Fruit fly (Drosophila melanogaster) whole organism, embryonic: Measurements from ENCODE around the gene VGlut.
A peak's percentile ranks its signal among the peaks of the same experiment; 100 is the strongest.

Experiments
- CG10366 ChIP-seq: fragments of 200-800 bp; sonication (Bioruptor generic); IDR thresholded peaks from 2 replicates; pipeline ENCODE4 v1.3.6; 2022; ENCODE audit warnings: missing biosample characterization, missing genetic modification characterization
- CG10959 ChIP-seq: fragments of 200-800 bp; sonication (Bioruptor generic); IDR thresholded peaks from 2 replicates; pipeline ENCODE4 v1.3.6; 2022; ENCODE audit warnings: missing biosample characterization, missing genetic modification characterization
- CG11723 ChIP-seq: fragments of 200-800 bp; sonication (Bioruptor generic); optimal IDR thresholded peaks from 2 replicates; lab custom pipeline; 2017; ENCODE audit warnings: missing biosample characterization, mild to moderate bottlenecking, missing genetic modification characterization
- CG14710 ChIP-seq: fragments of 200-800 bp; sonication (Bioruptor generic); optimal IDR thresholded peaks from 3 replicates; lab custom pipeline; 2019; ENCODE audit warnings: missing biosample characterization, mild to moderate bottlenecking, missing genetic modification characterization, moderate library complexity
- CG15073 ChIP-seq: fragments of 200-800 bp; sonication (Bioruptor generic); optimal IDR thresholded peaks from 2 replicates; lab custom pipeline; 2016; ENCODE audit warnings: missing biosample characterization, missing genetic modification characterization
- CG17802 ChIP-seq: fragments of 200-800 bp; sonication (Bioruptor generic); optimal IDR thresholded peaks from 2 replicates; lab custom pipeline; 2018; ENCODE audit warnings: missing biosample characterization, mild to moderate bottlenecking, missing genetic modification characterization, moderate library complexity
- CG31388 ChIP-seq: fragments of 200-800 bp; sonication (Bioruptor generic); optimal IDR thresholded peaks from 2 replicates; lab custom pipeline; 2016; ENCODE audit warnings: missing biosample characterization, missing genetic modification characterization
- CG3281 ChIP-seq: fragments of 200-800 bp; sonication (Bioruptor generic); optimal IDR thresholded peaks from 3 replicates; lab custom pipeline; 2017; ENCODE audit warnings: missing biosample characterization, mild to moderate bottlenecking, missing genetic modification characterization
- CG33213 ChIP-seq: fragments of 200-800 bp; sonication (Bioruptor generic); optimal IDR thresholded peaks from 3 replicates; lab custom pipeline; 2016; ENCODE audit warnings: missing biosample characterization, missing genetic modification characterization
- CG34422 ChIP-seq: fragments of 200-800 bp; sonication (Bioruptor generic); IDR thresholded peaks from 3 replicates; pipeline ENCODE4 v1.3.6; 2022; ENCODE audit warnings: missing biosample characterization, missing genetic modification characterization
- CG43689 ChIP-seq: fragments of 200-800 bp; sonication (Bioruptor generic); IDR thresholded peaks from 2 replicates; pipeline ENCODE4 v1.3.6; 2022; ENCODE audit warnings: missing biosample characterization, missing genetic modification characterization
- CG4404 ChIP-seq: fragments of 200-800 bp; sonication (Bioruptor generic); IDR thresholded peaks from 2 replicates; pipeline ENCODE4 v1.3.6; 2022; ENCODE audit warnings: missing biosample characterization, missing genetic modification characterization
- CG5245 ChIP-seq: fragments of 200-800 bp; sonication (Bioruptor generic); optimal IDR thresholded peaks from 3 replicates; lab custom pipeline; 2016; ENCODE audit warnings: missing biosample characterization, missing genetic modification characterization
- CG6854 ChIP-seq: fragments of 200-800 bp; sonication (Bioruptor generic); optimal IDR thresholded peaks from 3 replicates; lab custom pipeline; 2017; ENCODE audit warnings: missing biosample characterization, mild to moderate bottlenecking, missing genetic modification characterization
- CG9932 ChIP-seq: fragments of 200-800 bp; sonication (Bioruptor generic); IDR thresholded peaks from 2 replicates; pipeline ENCODE4 v1.3.6; 2022; ENCODE audit warnings: missing biosample characterization, missing genetic modification characterization
- Camta ChIP-seq: fragments of 200-800 bp; sonication (Bioruptor generic); optimal IDR thresholded peaks from 2 replicates; lab custom pipeline; 2016; ENCODE audit warnings: missing biosample characterization, missing genetic modification characterization
- Dbx ChIP-seq: fragments of 200-800 bp; sonication (Bioruptor generic); IDR thresholded peaks from 3 replicates; pipeline ENCODE4 v1.3.6; 2022; ENCODE audit warnings: missing biosample characterization, missing genetic modification characterization
- Dfd ChIP-seq, 2 experiments: fragments of >200 bp; optimal IDR thresholded peaks; 2 replicates each; lab custom pipeline; 2017; ENCODE audit warnings: missing biosample characterization in 2 of 2, missing genetic modification characterization in 2 of 2
- Dip2 ChIP-seq: fragments of 200-800 bp; sonication (Bioruptor generic); IDR thresholded peaks from 2 replicates; pipeline ENCODE4 v1.3.6; 2022; ENCODE audit warnings: missing biosample characterization, missing genetic modification characterization
- E2f2 ChIP-seq: fragments of 200-800 bp; sonication (Bioruptor generic); IDR thresholded peaks from 2 replicates; pipeline ENCODE4 v1.3.6; 2022; ENCODE audit warnings: missing biosample characterization, missing genetic modification characterization
- Fer3 ChIP-seq: fragments of 200-800 bp; sonication (Bioruptor generic); optimal IDR thresholded peaks from 2 replicates; lab custom pipeline; 2018; ENCODE audit warnings: missing biosample characterization, mild to moderate bottlenecking, missing genetic modification characterization, moderate library complexity
- Meics ChIP-seq: fragments of 200-800 bp; sonication (Bioruptor generic); optimal IDR thresholded peaks from 2 replicates; lab custom pipeline; 2017; ENCODE audit warnings: missing biosample characterization, mild to moderate bottlenecking, missing genetic modification characterization
- Myb ChIP-seq: fragments of 200-800 bp; sonication (Bioruptor generic); optimal IDR thresholded peaks from 2 replicates; lab custom pipeline; 2016; ENCODE audit warnings: missing biosample characterization, missing genetic modification characterization
- Neu2 ChIP-seq: fragments of 200-800 bp; sonication (Bioruptor generic); optimal IDR thresholded peaks from 3 replicates; lab custom pipeline; 2016; ENCODE audit warnings: missing biosample characterization, missing genetic modification characterization, borderline replicate concordance
- Sry-δ ChIP-seq: fragments of 200-800 bp; sonication (Bioruptor generic); optimal IDR thresholded peaks from 2 replicates; lab custom pipeline; 2016; ENCODE audit warnings: missing biosample characterization, missing genetic modification characterization
- Taf1 ChIP-seq: fragments of 200-800 bp; sonication (Bioruptor generic); IDR thresholded peaks from 2 replicates; pipeline ENCODE4 v1.3.6; 2022; ENCODE audit warnings: missing biosample characterization, missing genetic modification characterization
- Usf ChIP-seq: fragments of 200-800 bp; sonication (Bioruptor generic); optimal IDR thresholded peaks from 2 replicates; lab custom pipeline; 2017; ENCODE audit warnings: missing genotype, missing biosample characterization, missing genetic modification characterization
- bsh ChIP-seq, 2 experiments: fragments of 200-800 bp; sonication (Bioruptor generic); optimal IDR thresholded peaks; 2 replicates each; lab custom pipeline; 2017 to 2018; ENCODE audit warnings: mild to moderate bottlenecking in 2 of 2, missing biosample characterization in 2 of 2, missing genetic modification characterization in 2 of 2, moderate library complexity in 1 of 2
- cad ChIP-seq: fragments of >200 bp; optimal IDR thresholded peaks from 2 replicates; lab custom pipeline; 2017; ENCODE audit warnings: missing biosample characterization, missing genetic modification characterization
- caup ChIP-seq: fragments of 200-800 bp; sonication (Bioruptor generic); optimal IDR thresholded peaks from 3 replicates; lab custom pipeline; 2017; ENCODE audit warnings: missing biosample characterization, mild to moderate bottlenecking, missing genetic modification characterization, moderate library complexity; ENCODE audit not compliant: severe bottlenecking
- croc ChIP-seq: fragments of 200-800 bp; sonication (Bioruptor generic); conservative IDR thresholded peaks from 3 replicates; pipeline ENCODE4 v1.3.6; 2022; ENCODE audit warnings: missing biosample characterization, missing genetic modification characterization
- gem ChIP-seq: fragments of 200-800 bp; sonication (Bioruptor generic); optimal IDR thresholded peaks from 2 replicates; lab custom pipeline; 2019; ENCODE audit warnings: missing biosample characterization, mild to moderate bottlenecking, missing genetic modification characterization, moderate library complexity
- gfzf ChIP-seq: fragments of 200-800 bp; sonication (Bioruptor generic); optimal IDR thresholded peaks from 2 replicates; lab custom pipeline; 2016; ENCODE audit warnings: missing biosample characterization, mild to moderate bottlenecking, missing genetic modification characterization, moderate library complexity
- gsb-n ChIP-seq: fragments of 200-800 bp; sonication (Bioruptor generic); optimal IDR thresholded peaks from 3 replicates; lab custom pipeline; 2018; ENCODE audit warnings: missing biosample characterization, mild to moderate bottlenecking, missing genetic modification characterization
- her ChIP-seq: fragments of 200-800 bp; sonication (Bioruptor generic); optimal IDR thresholded peaks from 2 replicates; lab custom pipeline; 2016; ENCODE audit warnings: missing biosample characterization, missing genetic modification characterization
- kni ChIP-seq: fragments of 200-800 bp; sonication (Bioruptor generic); optimal IDR thresholded peaks from 3 replicates; lab custom pipeline; 2017; ENCODE audit warnings: mild to moderate bottlenecking, missing biosample characterization, missing genetic modification reagents, missing genetic modification characterization
- mirr ChIP-seq: fragments of 200-800 bp; sonication (Bioruptor generic); optimal IDR thresholded peaks from 3 replicates; lab custom pipeline; 2018; ENCODE audit warnings: missing biosample characterization, mild to moderate bottlenecking, missing genetic modification characterization
- nmo ChIP-seq: fragments of 200-800 bp; sonication (Bioruptor generic); optimal IDR thresholded peaks from 2 replicates; lab custom pipeline; 2018; ENCODE audit warnings: missing biosample characterization, mild to moderate bottlenecking, missing genetic modification characterization, moderate library complexity
- odd ChIP-seq: fragments of 200-800 bp; sonication (Bioruptor generic); optimal IDR thresholded peaks from 2 replicates; lab custom pipeline; 2017; ENCODE audit warnings: missing biosample characterization, mild to moderate bottlenecking, missing genetic modification characterization
- pb ChIP-seq: fragments of 200-800 bp; sonication (Bioruptor generic); optimal IDR thresholded peaks from 3 replicates; lab custom pipeline; 2016; ENCODE audit warnings: missing biosample characterization, missing genetic modification characterization
- pfk ChIP-seq: fragments of 200-800 bp; sonication (Bioruptor generic); optimal IDR thresholded peaks from 2 replicates; lab custom pipeline; 2018; ENCODE audit warnings: missing biosample characterization, mild to moderate bottlenecking, missing genetic modification characterization, moderate library complexity
- pnt ChIP-seq: fragments of 200-800 bp; sonication (Bioruptor generic); optimal IDR thresholded peaks from 3 replicates; lab custom pipeline; 2016; ENCODE audit warnings: missing biosample characterization, missing genetic modification characterization
- schlank ChIP-seq: fragments of 200-800 bp; sonication (Bioruptor generic); optimal IDR thresholded peaks from 2 replicates; lab custom pipeline; 2018; ENCODE audit warnings: missing biosample characterization, mild to moderate bottlenecking, missing genetic modification characterization
- scrt ChIP-seq: fragments of 200-800 bp; sonication (Bioruptor generic); optimal IDR thresholded peaks from 2 replicates; lab custom pipeline; 2018; ENCODE audit warnings: missing biosample characterization, mild to moderate bottlenecking, missing genetic modification characterization, moderate library complexity
- sd ChIP-seq: fragments of 200-800 bp; sonication (Bioruptor generic); optimal IDR thresholded peaks from 3 replicates; lab custom pipeline; 2018; ENCODE audit warnings: missing biosample characterization, mild to moderate bottlenecking, missing genetic modification characterization, moderate library complexity
- slbo ChIP-seq: fragments of 200-800 bp; sonication (Bioruptor generic); IDR thresholded peaks from 2 replicates; pipeline ENCODE4 v1.3.6; 2022; ENCODE audit warnings: missing biosample characterization, missing genetic modification characterization
- sr ChIP-seq: fragments of 200-800 bp; sonication (Bioruptor generic); IDR thresholded peaks from 3 replicates; pipeline ENCODE4 v1.3.6; 2022; ENCODE audit warnings: missing biosample characterization, missing genetic modification characterization
- stc ChIP-seq: fragments of 200-800 bp; sonication (Bioruptor generic); IDR thresholded peaks from 2 replicates; pipeline ENCODE4 v1.3.6; 2022; ENCODE audit warnings: missing biosample characterization, missing genetic modification characterization
- stwl ChIP-seq: fragments of 200-800 bp; sonication (Bioruptor generic); optimal IDR thresholded peaks from 3 replicates; lab custom pipeline; 2018; ENCODE audit warnings: missing biosample characterization, mild to moderate bottlenecking, missing genetic modification characterization, moderate library complexity
- zen ChIP-seq: fragments of 200-800 bp; sonication (Bioruptor generic); optimal IDR thresholded peaks from 3 replicates; lab custom pipeline; 2018; ENCODE audit warnings: missing biosample characterization, mild to moderate bottlenecking, missing genetic modification characterization, moderate library complexity

Gene VGlut

dm6 chr2L:2380805-2381204, 19.3 kb upstream of the VGlut start, which contains the start of gene Eogt (continued):
- TF ChIP-seq CG15073 (GFP tag; lab: Kevin White, UChicago), result peak; percentile 60
- peak; percentile 65 for TF ChIP-seq CG17802 (tag; lab: Kevin White, UChicago)
- TF ChIP-seq Camta (GFP tag; lab: Kevin White, UChicago), result peak; percentile 69
- TF ChIP-seq gem (tag; lab: Kevin White, UChicago), result peak; percentile 98
- TF ChIP-seq Taf1 (GFP tag; lab: Robert Waterston, UW), result peak; percentile 89
- TF ChIP-seq CG43689 (GFP tag; lab: Robert Waterston, UW), result peak; percentile 89
- TF ChIP-seq bsh (GFP tag; optimal IDR thresholded peaks at IDR 0.05; lab: Kevin White, UChicago), result peak in 1 of 2 experiments; percentile 96
- TF ChIP-seq Dip2, result peak; percentile 46; the same call in 1 of the 2 replicates
- TF ChIP-seq CG31388 (GFP tag; lab: Kevin White, UChicago), result peak; percentile 67
- TF ChIP-seq Usf (GFP tag; lab: Kevin White, UChicago), result peak; percentile 94
- TF ChIP-seq Dfd (GFP tag; optimal IDR thresholded peaks at IDR 0.05; lab: Kevin White, UChicago), result peak in 1 of 2 experiments; percentile 63

dm6 chr2L:2382971-2383370, 17.1 kb upstream of the VGlut start, which contains the start of gene PIG-Wa:
Gene PIG-Wa (plus strand): TSS chr2L:2383202.
- TF ChIP-seq CG3281 (GFP tag; lab: Kevin White, UChicago) (no peak), pfk (GFP tag; lab: Kevin White, UChicago) (no peak), slbo (no peak), Dbx (GFP tag; lab: Robert Waterston, UW) (no peak), CG11723 (no peak), pb (GFP tag; lab: Kevin White, UChicago) (no peak), CG34422 (GFP tag; lab: Robert Waterston, UW) (peak; percentile 76; the same call in 2 of the 3 replicates), gsb-n (tag; lab: Kevin White, UChicago) (no peak), stwl (peak; percentile 94), stc (GFP tag; lab: Robert Waterston, UW) (no peak), CG14710 (no peak), Fer3 (no peak), croc (no peak), CG6854 (no peak), pnt (GFP tag; lab: Kevin White, UChicago) (no peak), schlank (no peak), sd (tag; lab: Kevin White, UChicago) (peak; percentile 56), Myb (GFP tag; lab: Kevin White, UChicago) (peak; percentile 86), her (no peak), caup (GFP tag; lab: Kevin White, UChicago) (no peak), odd (GFP tag; lab: Kevin White, UChicago) (no peak), kni (GFP tag; lab: Kevin White, UChicago) (no peak), sr (no peak), CG33213 (peak; percentile 59), scrt (no peak), CG4404 (GFP tag; lab: Robert Waterston, UW) (no peak), Neu2 (GFP tag; lab: Kevin White, UChicago) (no peak), gfzf (GFP tag; lab: Kevin White, UChicago) (peak; percentile 71), nmo (peak; percentile 64), Meics (GFP tag; lab: Kevin White, UChicago) (no peak), CG10366 (GFP tag; lab: Robert Waterston, UW) (no peak), Sry-δ (GFP tag; lab: Kevin White, UChicago) (peak; percentile 90), mirr (GFP tag; lab: Kevin White, UChicago) (no peak), CG9932 (GFP tag; lab: Robert Waterston, UW) (no peak), CG5245 (GFP tag; lab: Kevin White, UChicago) (no peak), CG10959 (GFP tag; lab: Robert Waterston, UW) (no peak), E2f2 (peak; percentile 94), cad (no peak), zen (tag; lab: Kevin White, UChicago) (no peak)
